Worm (Caenorhabditis elegans) whole organism, L2 larva: ENCODE results near the gene M01F1.9.
A peak's percentile ranks its signal among the peaks of the same experiment; 100 is the strongest.

Experiments
- C34F6.9 ChIP-seq: fragments of 150-350 bp; optimal IDR thresholded peaks from 2 replicates; lab custom pipeline; 2014; ENCODE audit warnings: missing biosample characterization, missing genetic modification characterization
- R02D3.7 ChIP-seq: fragments of 150-350 bp; optimal IDR thresholded peaks from 2 replicates; lab custom pipeline; 2014; ENCODE audit warnings: missing biosample characterization, missing genetic modification characterization
- Y55F3AM.14 ChIP-seq: fragments of 200-800 bp; sonication (Bioruptor generic); optimal IDR thresholded peaks from 2 replicates; lab custom pipeline; 2018; ENCODE audit warnings: mild to moderate bottlenecking, missing genetic modification characterization, missing compliant biosample characterization
- blmp-1 ChIP-seq: sonication (generic microtip); optimal IDR thresholded peaks from 2 replicates; lab custom pipeline; 2017; ENCODE audit warnings: missing genetic modification characterization, mild to moderate bottlenecking, missing compliant biosample characterization, antibody characterized with exemption, moderate library complexity; ENCODE audit not compliant: insufficient read depth
- ceh-82 ChIP-seq: fragments of 150-350 bp; optimal IDR thresholded peaks from 2 replicates; lab custom pipeline; 2014; ENCODE audit warnings: missing biosample characterization, missing genetic modification characterization
- crh-2 ChIP-seq: sonication (generic microtip); optimal IDR thresholded peaks from 2 replicates; lab custom pipeline; 2017; ENCODE audit warnings: missing biosample characterization, missing genetic modification characterization
- fos-1 ChIP-seq: fragments of 150-350 bp; optimal IDR thresholded peaks from 2 replicates; lab custom pipeline; 2014; ENCODE audit warnings: missing biosample characterization, missing genetic modification characterization
- gmeb-1 ChIP-seq: fragments of 150-350 bp; optimal IDR thresholded peaks from 2 replicates; lab custom pipeline; 2014; ENCODE audit warnings: missing biosample characterization, missing genetic modification characterization
- lin-11 ChIP-seq: fragments of 150-350 bp; sonication (generic microtip); optimal IDR thresholded peaks from 2 replicates; lab custom pipeline; 2014; ENCODE audit warnings: missing biosample characterization, missing genetic modification characterization, inconsistent platforms, mixed read lengths
- lin-13 ChIP-seq: fragments of 150-350 bp; optimal IDR thresholded peaks from 2 replicates; lab custom pipeline; 2014; ENCODE audit warnings: missing biosample characterization, missing genetic modification reagents, missing genetic modification characterization
- lsy-2 ChIP-seq, 2 experiments: fragments of 150-350 bp in 1 of 2; sonication (generic microtip) in 1 of 2; optimal IDR thresholded peaks; 2 replicates each; lab custom pipeline; 2014 to 2017; ENCODE audit warnings: missing biosample characterization in 2 of 2, missing genetic modification characterization in 2 of 2
- mbf-1 ChIP-seq: sonication (generic microtip); optimal IDR thresholded peaks from 2 replicates; lab custom pipeline; 2017; ENCODE audit warnings: missing biosample characterization, missing genetic modification characterization
- mdl-1 ChIP-seq, 2 experiments: fragments of 150-350 bp in 1 of 2; sonication (generic microtip) in 1 of 2; optimal IDR thresholded peaks; 2 replicates each; lab custom pipeline; 2017; ENCODE audit warnings: missing biosample characterization in 2 of 2, missing genetic modification characterization in 2 of 2
- nhr-10 ChIP-seq: sonication (generic microtip); optimal IDR thresholded peaks from 2 replicates; lab custom pipeline; 2017; ENCODE audit warnings: missing biosample characterization, missing genetic modification characterization
- nhr-11 ChIP-seq: fragments of 150-350 bp; optimal IDR thresholded peaks from 2 replicates; lab custom pipeline; 2014; ENCODE audit warnings: missing biosample characterization, missing genetic modification characterization
- nhr-12 ChIP-seq: fragments of 150-350 bp; optimal IDR thresholded peaks from 2 replicates; lab custom pipeline; 2014; ENCODE audit warnings: missing biosample characterization, missing genetic modification characterization
- nhr-129 ChIP-seq: fragments of 150-350 bp; optimal IDR thresholded peaks from 2 replicates; lab custom pipeline; 2014; ENCODE audit warnings: missing biosample characterization, missing genetic modification characterization
- nhr-21 ChIP-seq: fragments of 150-350 bp; optimal IDR thresholded peaks from 2 replicates; lab custom pipeline; 2014; ENCODE audit warnings: missing biosample characterization, missing genetic modification characterization
- nhr-23 ChIP-seq: fragments of 150-350 bp; optimal IDR thresholded peaks from 2 replicates; lab custom pipeline; 2014; ENCODE audit warnings: missing biosample characterization, missing genetic modification reagents, missing genetic modification characterization
- nhr-237 ChIP-seq: fragments of 150-350 bp; optimal IDR thresholded peaks from 2 replicates; lab custom pipeline; 2014; ENCODE audit warnings: missing biosample characterization, missing genetic modification characterization
- nhr-6 ChIP-seq: fragments of 150-350 bp; optimal IDR thresholded peaks from 2 replicates; lab custom pipeline; 2014; ENCODE audit warnings: missing biosample characterization, missing genetic modification characterization
- nhr-77 ChIP-seq: fragments of 150-350 bp; optimal IDR thresholded peaks from 2 replicates; lab custom pipeline; 2014; ENCODE audit warnings: missing biosample characterization, missing genetic modification characterization
- peb-1 ChIP-seq: fragments of 150-350 bp; optimal IDR thresholded peaks from 2 replicates; lab custom pipeline; 2014; ENCODE audit warnings: missing biosample characterization, missing genetic modification characterization
- sem-4 ChIP-seq: fragments of 150-350 bp; optimal IDR thresholded peaks from 2 replicates; lab custom pipeline; 2014; ENCODE audit warnings: missing biosample characterization, missing genetic modification reagents, missing genetic modification characterization
- sma-3 ChIP-seq: sonication (generic microtip); optimal IDR thresholded peaks from 2 replicates; lab custom pipeline; 2016; ENCODE audit warnings: missing genetic modification reagents, missing genetic modification characterization, missing compliant biosample characterization
- unc-55 ChIP-seq: fragments of 150-350 bp; sonication (generic microtip); optimal IDR thresholded peaks from 3 replicates; lab custom pipeline; 2014; ENCODE audit warnings: missing biosample characterization, missing genetic modification reagents, missing genetic modification characterization
- zag-1 ChIP-seq: fragments of 150-350 bp; optimal IDR thresholded peaks from 2 replicates; lab custom pipeline; 2014; ENCODE audit warnings: missing biosample characterization, missing genetic modification characterization
- ztf-1 ChIP-seq: fragments of 200-800 bp; sonication (Bioruptor generic); conservative IDR thresholded peaks from 2 replicates; pipeline ENCODE4 v1.3.6; 2022; ENCODE audit warnings: missing genetic modification characterization, missing compliant biosample characterization
- ztf-4 ChIP-seq: fragments of 150-350 bp; optimal IDR thresholded peaks from 2 replicates; lab custom pipeline; 2014; ENCODE audit warnings: missing biosample characterization, missing genetic modification characterization

The M01F1.9 gene

DNA sequence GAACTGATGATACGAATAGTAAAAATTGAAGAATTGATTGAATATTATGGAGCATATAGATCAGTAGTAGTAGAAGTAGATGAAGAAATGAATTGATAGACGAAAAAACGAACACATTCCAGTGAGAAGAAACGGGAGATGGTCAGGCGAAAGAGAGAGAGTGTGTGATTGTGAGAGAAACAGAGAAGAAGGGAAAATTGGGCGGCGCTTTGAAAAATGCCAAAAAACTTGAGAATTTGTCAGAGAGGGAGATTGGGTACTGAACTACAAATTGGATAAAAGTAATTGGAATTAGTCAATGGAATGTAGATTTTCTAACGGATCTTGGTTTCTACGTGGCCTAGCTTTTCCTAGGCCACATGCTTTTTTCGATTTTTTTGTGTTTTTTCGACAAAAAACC lies 10.6 kb downstream of the M01F1.9 start, which contains the start of gene C34C12.7:
Gene C34C12.7, minus strand, starts transcription at position 118 of the 400 bp plus-strand sequence.
- TF ChIP-seq lsy-2 (tag; optimal IDR thresholded peaks at IDR 0.05; lab: Kevin White, UChicago) (no peak), peb-1 (no peak), R02D3.7 (tag; lab: Kevin White, UChicago) (no peak), nhr-21 (tag; lab: Kevin White, UChicago) (no peak), nhr-237 (tag; lab: Kevin White, UChicago) (no peak), mbf-1 (tag; lab: Kevin White, UChicago) (no peak), Y55F3AM.14 (GFP tag; lab: Kevin White, UChicago) (no peak), sem-4 (tag; lab: Kevin White, UChicago) (no peak), nhr-10 (tag; lab: Kevin White, UChicago) (no peak), ceh-82 (tag; lab: Kevin White, UChicago) (no peak), nhr-12 (tag; lab: Kevin White, UChicago) (no peak), blmp-1 (tag; lab: Kevin White, UChicago) (no peak), gmeb-1 (tag; lab: Kevin White, UChicago) (no peak), zag-1 (tag; lab: Kevin White, UChicago) (no peak), lin-13 (GFP tag; lab: Kevin White, UChicago) (no peak), nhr-11 (tag; lab: Kevin White, UChicago) (no peak), C34F6.9 (tag; lab: Kevin White, UChicago) (no peak), nhr-23 (tag; lab: Kevin White, UChicago) (no peak), unc-55 (no peak)

DNA sequence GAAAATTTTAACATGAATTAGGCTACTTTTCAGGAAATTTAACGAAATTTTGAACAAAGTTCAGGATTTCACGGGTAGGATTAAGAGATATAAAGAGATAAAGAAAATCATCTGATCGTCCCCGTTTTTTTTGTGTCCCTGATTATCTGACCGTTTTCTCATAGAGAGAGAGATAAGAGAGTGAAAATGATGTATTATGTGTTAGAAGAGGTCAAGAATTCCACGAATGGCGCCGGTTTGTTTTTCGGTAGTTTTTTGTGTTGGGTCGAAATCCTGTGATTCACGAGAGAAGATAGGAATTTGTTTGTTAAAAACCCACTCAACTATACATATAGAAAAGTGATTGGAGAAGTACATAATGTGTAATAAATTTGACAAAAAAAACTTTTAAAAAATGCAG lies 11.7 kb downstream of the M01F1.9 start:
- TF ChIP-seq ztf-4 (no peak), nhr-21 (tag; lab: Kevin White, UChicago) (no peak), nhr-6 (tag; lab: Kevin White, UChicago) (no peak), peb-1 (no peak), sem-4 (tag; lab: Kevin White, UChicago) (no peak), crh-2 (tag; lab: Kevin White, UChicago) (no peak)

ce11 chrIII:3486055-3486454 lies 12.8 kb downstream of the M01F1.9 start:
- TF ChIP-seq blmp-1 (tag; lab: Kevin White, UChicago), result peak; percentile 55
- TF ChIP-seq nhr-237 (tag; lab: Kevin White, UChicago), result no peak
- peak; percentile 30 for TF ChIP-seq sma-3 (GFP tag; lab: Kevin White, UChicago)
- TF ChIP-seq, all 48 proteins: peak for 2

- TF ChIP-seq lin-11, result no peak
- TF ChIP-seq nhr-23 (tag; lab: Kevin White, UChicago), result no peak
- TF ChIP-seq, all 48 proteins: peak for 0
Observed at ce11 chrIII:3484995-3485394, 13.9 kb downstream of the M01F1.9 start.

DNA sequence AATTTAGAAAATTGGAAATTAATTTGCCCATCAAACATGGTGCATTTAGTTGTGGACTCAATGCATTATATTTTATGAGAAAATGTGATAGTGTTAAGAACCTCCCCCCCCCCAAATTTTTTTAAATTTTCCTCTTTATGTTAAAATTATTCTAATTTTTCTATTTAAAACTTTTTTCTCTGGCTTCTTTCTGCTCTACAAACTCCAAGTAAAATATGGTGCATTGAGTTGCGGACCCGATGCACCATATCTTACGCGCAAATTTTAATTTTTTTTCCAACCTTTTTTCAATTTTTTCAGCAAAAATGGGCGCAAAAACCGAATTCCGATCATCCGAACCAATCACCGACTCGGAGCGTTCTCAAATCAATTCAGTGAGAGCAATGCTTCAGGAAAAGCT lies 16.6 kb downstream of the M01F1.9 start, which contains the start of gene C34C12.6:
Gene C34C12.6, plus strand, starts transcription at position 301 of the 400 bp plus-strand sequence.
- no peak for TF ChIP-seq peb-1
- TF ChIP-seq nhr-129 (tag; lab: Kevin White, UChicago), result no peak
- no peak for TF ChIP-seq nhr-77
- TF ChIP-seq lin-11, result no peak
- TF ChIP-seq R02D3.7 (tag; lab: Kevin White, UChicago), result no peak
- TF ChIP-seq, all 48 proteins: peak for 0

DNA sequence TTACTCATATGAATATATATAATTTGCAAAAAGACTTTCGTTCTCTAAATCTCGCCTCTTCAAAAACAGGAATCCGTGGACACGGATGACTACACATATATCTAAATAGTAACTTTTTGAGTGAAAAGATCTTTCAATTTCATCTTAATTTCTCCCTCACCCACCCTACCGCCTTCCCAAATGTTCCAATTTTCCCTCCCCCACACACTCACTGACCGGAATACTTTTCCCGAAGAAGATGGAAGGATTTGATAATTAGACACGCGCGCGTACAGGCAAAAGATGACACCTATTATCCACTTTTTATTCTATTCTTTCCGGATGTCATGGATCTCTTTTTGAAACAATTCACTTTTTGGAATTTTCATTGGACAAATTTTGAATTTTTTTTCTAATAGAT lies 17.9 kb downstream of the M01F1.9 start:
- TF ChIP-seq R02D3.7 (tag; lab: Kevin White, UChicago) (no peak), mdl-1 (tag; optimal IDR thresholded peaks at IDR 0.05; lab: Kevin White, UChicago) (no peak), nhr-11 (tag; lab: Kevin White, UChicago) (no peak), blmp-1 (tag; lab: Kevin White, UChicago) (peak; percentile 15), unc-55 (no peak), nhr-237 (tag; lab: Kevin White, UChicago) (no peak), fos-1 (tag; lab: Kevin White, UChicago) (no peak), ztf-1 (GFP tag; lab: Robert Waterston, UW) (no peak), lin-13 (GFP tag; lab: Kevin White, UChicago) (no peak)

ce11 chrIII:3480236-3480635 lies 18.6 kb downstream of the M01F1.9 start:
- TF ChIP-seq sma-3 (GFP tag; lab: Kevin White, UChicago) (peak; percentile 40), mbf-1 (tag; lab: Kevin White, UChicago) (no peak)
